Worm (Caenorhabditis elegans) whole organism, L1 larva: ENCODE measurements around the gene nhr-281.
A peak's percentile ranks its signal among the peaks of the same experiment; 100 is the strongest.
"Not testable (repeated sequence)": the region's sequence is repeated elsewhere in the genome, so short reads cannot be mapped to it uniquely, and the experiment has no call there.

Experiments
- C16A3.4 ChIP-seq: fragments of 150-350 bp; optimal IDR thresholded peaks from 2 replicates; lab custom pipeline; 2014; ENCODE audit warnings: missing biosample characterization, missing genetic modification characterization
- C34B4.2 ChIP-seq: sonication (generic microtip); optimal IDR thresholded peaks from 2 replicates; lab custom pipeline; 2017; ENCODE audit warnings: mild to moderate bottlenecking, missing genetic modification characterization, missing compliant biosample characterization
- F16B12.6 ChIP-seq: fragments of 150-350 bp; optimal IDR thresholded peaks from 2 replicates; lab custom pipeline; 2014; ENCODE audit warnings: missing biosample characterization, missing genetic modification characterization
- ceh-8 ChIP-seq: fragments of 200-800 bp; sonication (Bioruptor generic); optimal IDR thresholded peaks from 2 replicates; lab custom pipeline; 2018; ENCODE audit warnings: mild to moderate bottlenecking, missing genetic modification characterization, moderate library complexity, missing compliant biosample characterization
- ceh-82 ChIP-seq, 3 experiments: fragments of 150-350 bp in 1 of 3; sonication (generic microtip) in 2 of 3; optimal IDR thresholded peaks; 2 replicates each; lab custom pipeline; 2014 to 2017; ENCODE audit warnings: missing biosample characterization in 3 of 3, missing genetic modification characterization in 3 of 3
- dpl-1 ChIP-seq, 3 experiments: fragments of 150-350 bp in 2 of 3; sonication (generic microtip) in 1 of 3; optimal IDR thresholded peaks; 2 replicates each; lab custom pipeline; 2014 to 2017; ENCODE audit warnings: missing biosample characterization in 3 of 3, missing genetic modification characterization in 3 of 3, missing genetic modification reagents in 3 of 3
- efl-1 ChIP-seq, 4 experiments: fragments of 150-350 bp; optimal IDR thresholded peaks in 3 of 4; peaks in 1 of 4; 1 replicate in 1 of 4; 2 replicates in 3 of 4; lab custom pipeline; 2014; ENCODE audit warnings: missing biosample characterization in 2 of 4, missing genetic modification characterization in 2 of 4, missing genetic modification reagents in 2 of 4
- elt-2 ChIP-seq: sonication (generic microtip); optimal IDR thresholded peaks from 2 replicates; lab custom pipeline; 2016; ENCODE audit warnings: missing genetic modification characterization, mild to moderate bottlenecking, inconsistent platforms, missing compliant biosample characterization, missing genetic modification reagents
- elt-3 ChIP-seq, 6 experiments: fragments of 150-350 bp in 1 of 6; sonication (generic microtip); optimal IDR thresholded peaks; 2 replicates each; lab custom pipeline; 2017 to 2018; ENCODE audit warnings: missing biosample characterization in 6 of 6, missing genetic modification characterization in 6 of 6, inconsistent platforms in 1 of 6
- fkh-4 ChIP-seq: sonication (generic microtip); optimal IDR thresholded peaks from 2 replicates; lab custom pipeline; 2016; ENCODE audit warnings: missing compliant biosample characterization, missing genetic modification characterization, borderline replicate concordance
- grh-1 ChIP-seq: fragments of 200-800 bp; sonication (Bioruptor generic); IDR thresholded peaks from 2 replicates; pipeline ENCODE4 v1.3.6; 2022; ENCODE audit warnings: missing genetic modification reagents, missing genetic modification characterization, missing compliant biosample characterization
- isw-1 ChIP-seq: fragments of 200-800 bp; sonication (Bioruptor generic); IDR thresholded peaks from 2 replicates; pipeline ENCODE4 v1.3.6; 2022; ENCODE audit warnings: missing genetic modification characterization, missing compliant biosample characterization
- lin-35 ChIP-seq, 2 experiments: fragments of 150-350 bp; optimal IDR thresholded peaks; 2 replicates each; lab custom pipeline; 2014; ENCODE audit warnings: missing biosample characterization in 2 of 2, missing genetic modification characterization in 2 of 2, missing genetic modification reagents in 2 of 2
- lin-39 ChIP-seq: fragments of 150-350 bp; optimal IDR thresholded peaks from 2 replicates; lab custom pipeline; 2014; ENCODE audit warnings: missing biosample characterization, missing genetic modification reagents, missing genetic modification characterization
- mdl-1 ChIP-seq, 2 experiments: fragments of 150-350 bp; optimal IDR thresholded peaks; 2 replicates each; lab custom pipeline; 2014 to 2017; ENCODE audit warnings: missing biosample characterization in 2 of 2, missing genetic modification characterization in 2 of 2, inconsistent platforms in 1 of 2
- mef-2 ChIP-seq: fragments of 150-350 bp; optimal IDR thresholded peaks from 2 replicates; lab custom pipeline; 2014; ENCODE audit warnings: missing biosample characterization, missing genetic modification characterization
- mep-1 ChIP-seq: fragments of 150-350 bp; optimal IDR thresholded peaks from 2 replicates; lab custom pipeline; 2014; ENCODE audit warnings: missing biosample characterization, missing genetic modification characterization
- nhr-19 ChIP-seq: fragments of 200-800 bp; sonication (Bioruptor generic); conservative IDR thresholded peaks from 2 replicates; pipeline ENCODE4 v1.3.6; 2022; ENCODE audit warnings: missing genetic modification characterization, missing compliant biosample characterization
- nhr-20 ChIP-seq: sonication (generic microtip); optimal IDR thresholded peaks from 2 replicates; lab custom pipeline; 2016; ENCODE audit warnings: mild to moderate bottlenecking, missing genetic modification characterization, missing compliant biosample characterization
- nhr-47 ChIP-seq: sonication (generic microtip); optimal IDR thresholded peaks from 2 replicates; lab custom pipeline; 2016; ENCODE audit warnings: mild to moderate bottlenecking, missing genetic modification characterization, moderate library complexity, missing compliant biosample characterization
- nhr-71 ChIP-seq: sonication (generic microtip); optimal IDR thresholded peaks from 2 replicates; lab custom pipeline; 2016; ENCODE audit warnings: mild to moderate bottlenecking, missing genetic modification characterization, moderate library complexity, missing compliant biosample characterization
- nhr-76 ChIP-seq: sonication (generic microtip); optimal IDR thresholded peaks from 2 replicates; lab custom pipeline; 2017; ENCODE audit warnings: missing biosample characterization, missing genetic modification characterization
- nhr-90 ChIP-seq: sonication (generic microtip); optimal IDR thresholded peaks from 2 replicates; lab custom pipeline; 2016; ENCODE audit warnings: mild to moderate bottlenecking, missing genetic modification characterization, missing compliant biosample characterization; ENCODE audit not compliant: poor library complexity
- pqm-1 ChIP-seq: sonication (generic microtip); optimal IDR thresholded peaks from 3 replicates; lab custom pipeline; 2017; ENCODE audit warnings: missing biosample characterization, missing genetic modification characterization
- rnt-1 ChIP-seq: sonication (generic microtip); optimal IDR thresholded peaks from 2 replicates; lab custom pipeline; 2016; ENCODE audit warnings: mild to moderate bottlenecking, missing genetic modification characterization, moderate library complexity, missing compliant biosample characterization
- snpc-4 ChIP-seq: fragments of 150-350 bp; optimal IDR thresholded peaks from 2 replicates; lab custom pipeline; 2014; ENCODE audit warnings: missing biosample characterization, missing genetic modification characterization
- snu-23 ChIP-seq: sonication (generic microtip); optimal IDR thresholded peaks from 2 replicates; lab custom pipeline; 2016; ENCODE audit warnings: missing genetic modification characterization, missing compliant biosample characterization
- sox-4 ChIP-seq: sonication (generic microtip); optimal IDR thresholded peaks from 2 replicates; lab custom pipeline; 2016; ENCODE audit warnings: missing genetic modification characterization, missing compliant biosample characterization
- sptf-1 ChIP-seq: fragments of 150-350 bp; optimal IDR thresholded peaks from 2 replicates; lab custom pipeline; 2014; ENCODE audit warnings: missing biosample characterization, missing genetic modification characterization
- swsn-7 ChIP-seq: sonication (generic microtip); optimal IDR thresholded peaks from 2 replicates; lab custom pipeline; 2016; ENCODE audit warnings: missing genetic modification characterization, missing compliant biosample characterization
- vab-15 ChIP-seq: sonication (generic microtip); optimal IDR thresholded peaks from 2 replicates; lab custom pipeline; 2017; ENCODE audit warnings: missing genotype, mild to moderate bottlenecking, missing genetic modification characterization, missing compliant biosample characterization
- ztf-11 ChIP-seq, 2 experiments: sonication (generic microtip); optimal IDR thresholded peaks; 2 replicates each; lab custom pipeline; 2016 to 2017; ENCODE audit warnings: missing genetic modification characterization in 2 of 2, missing biosample characterization in 1 of 2, missing compliant biosample characterization in 1 of 2

Gene nhr-281

DNA sequence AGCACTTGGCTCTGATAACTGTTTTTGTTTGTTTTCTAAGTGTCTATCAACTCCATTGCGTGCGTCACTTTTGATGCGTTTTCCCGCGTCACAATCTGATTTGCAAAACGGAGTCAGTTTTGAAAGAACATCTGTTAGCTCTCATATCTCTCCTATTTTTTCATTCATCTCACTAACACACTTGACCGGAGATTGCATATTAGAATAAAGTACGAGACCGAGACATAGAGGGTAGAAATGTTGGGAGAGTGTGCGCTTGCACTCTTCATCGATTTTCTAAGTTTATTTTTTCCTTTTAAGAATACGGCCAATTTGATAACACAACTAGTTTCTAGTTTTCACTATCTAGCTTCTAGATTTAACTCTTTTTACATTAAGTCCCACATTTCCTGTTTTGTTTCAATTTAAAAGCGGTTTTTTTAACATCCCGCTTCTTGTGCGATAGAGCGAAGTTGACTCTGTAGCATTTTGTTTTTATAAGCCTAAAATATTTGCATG, 28.1 kb upstream of the nhr-281 start:
- TF ChIP-seq efl-1 (optimal IDR thresholded peaks at IDR 0.05; lab: Kevin White, UChicago) (no peak), efl-1 (GFP tag; optimal IDR thresholded peaks at IDR 0.05 in 1 of 2; lab: Kevin White, UChicago) (peak; percentile 13 to 92), lin-35 (GFP tag; optimal IDR thresholded peaks at IDR 0.05; lab: Kevin White, UChicago) (peak in 1 of 2 experiments; percentile 16), mdl-1 (tag; optimal IDR thresholded peaks at IDR 0.05; lab: Kevin White, UChicago) (no peak), dpl-1 (GFP tag; optimal IDR thresholded peaks at IDR 0.05; lab: Kevin White, UChicago) (peak in 1 of 3 experiments; percentile 41), ceh-82 (tag; optimal IDR thresholded peaks at IDR 0.05; lab: Kevin White, UChicago) (no peak)

DNA sequence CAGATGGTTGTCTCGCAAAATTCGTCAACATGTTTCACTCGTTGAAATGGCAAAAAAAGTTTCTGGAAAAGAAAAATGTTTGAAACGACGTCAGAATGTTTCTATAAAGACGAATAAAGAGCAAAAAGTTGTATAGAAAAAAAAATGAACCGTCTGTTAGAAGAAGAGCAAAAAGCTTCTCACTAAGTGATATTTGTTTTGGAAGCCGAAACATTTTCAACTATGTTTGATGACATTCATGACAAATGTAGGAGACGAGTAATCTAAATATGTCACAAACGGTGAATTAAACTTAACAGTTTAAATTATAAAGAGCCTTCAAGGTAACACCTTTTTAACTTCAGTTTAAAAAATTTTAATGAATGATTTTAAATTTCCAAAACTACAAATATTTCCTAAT, 26.8 kb upstream of the nhr-281 start, which contains the start of gene nkat-1:
Gene nkat-1 (minus strand): TSS at position 101 of the 400 bp plus-strand sequence.
- TF ChIP-seq ztf-11 (tag; optimal IDR thresholded peaks at IDR 0.05; lab: Kevin White, UChicago) (no peak), nhr-76 (tag; lab: Kevin White, UChicago) (no peak), F16B12.6 (tag; lab: Kevin White, UChicago) (no peak), pqm-1 (tag; lab: Kevin White, UChicago) (no peak), swsn-7 (tag; lab: Kevin White, UChicago) (no peak)

DNA sequence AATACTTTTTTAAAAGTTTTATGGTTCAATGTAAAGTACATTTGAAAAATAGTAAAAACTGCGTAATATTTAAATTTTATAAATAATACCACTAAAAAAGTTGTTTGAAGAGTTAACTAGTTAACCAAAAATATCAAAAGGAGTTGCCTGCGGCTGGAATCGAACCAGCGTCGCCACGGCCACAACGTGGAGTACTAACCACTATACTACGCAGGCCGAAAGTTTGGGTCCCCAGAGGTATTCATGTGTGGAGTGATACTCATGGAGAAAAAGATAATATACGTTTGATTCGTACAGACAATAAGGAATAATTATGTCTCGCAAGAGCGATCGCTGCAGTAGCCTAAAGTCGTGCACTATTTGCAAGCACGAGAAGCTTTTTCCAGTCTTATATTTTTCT, 23.5 kb upstream of the nhr-281 start:
- TF ChIP-seq snu-23 (peak; percentile 45), nhr-20 (tag; lab: Kevin White, UChicago) (peak; percentile 15), rnt-1 (tag; lab: Kevin White, UChicago) (peak; percentile 16), nhr-90 (tag; lab: Kevin White, UChicago) (peak; percentile 49), nhr-71 (tag; lab: Kevin White, UChicago) (peak; percentile 23), nhr-19 (GFP tag; lab: Robert Waterston, UW) (0 out of 2 replicates have a peak, but pooled peaks have one; percentile 20), efl-1 (GFP tag; optimal IDR thresholded peaks at IDR 0.05 in 1 of 2; lab: Kevin White, UChicago) (peak in 1 of 2 experiments; percentile 56)
- TF ChIP-seq efl-1 (optimal IDR thresholded peaks at IDR 0.05; lab: Kevin White, UChicago): not testable (repeated sequence)

DNA sequence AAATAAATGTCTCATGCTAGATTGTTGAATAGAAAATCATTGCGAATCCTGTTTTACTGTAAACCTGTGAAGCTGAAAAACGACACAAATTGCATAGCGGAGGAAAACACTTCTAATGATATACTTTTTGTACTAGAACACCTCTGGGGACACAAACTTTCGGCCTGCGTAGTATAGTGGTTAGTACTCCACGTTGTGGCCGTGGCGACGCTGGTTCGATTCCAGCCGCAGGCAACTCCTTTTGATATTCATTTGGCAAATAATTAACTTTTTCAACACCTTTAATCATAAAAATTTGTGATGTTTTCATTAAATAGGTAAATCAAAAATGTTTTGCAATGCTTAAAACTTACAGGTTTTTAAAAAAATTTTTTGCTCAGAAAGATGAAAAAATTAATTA, 21.6 kb upstream of the nhr-281 start:
- TF ChIP-seq elt-3 (tag; optimal IDR thresholded peaks at IDR 0.05; lab: Kevin White, UChicago) (no peak), ceh-8 (GFP tag; lab: Kevin White, UChicago) (no peak), swsn-7 (tag; lab: Kevin White, UChicago) (no peak), lin-35 (GFP tag; optimal IDR thresholded peaks at IDR 0.05; lab: Kevin White, UChicago) (peak in 1 of 2 experiments; percentile 14), lin-39 (no peak), nhr-47 (tag; lab: Kevin White, UChicago) (no peak), C34B4.2 (tag; lab: Kevin White, UChicago) (no peak), fkh-4 (tag; lab: Kevin White, UChicago) (no peak), snu-23 (peak; percentile 17), C16A3.4 (tag; lab: Kevin White, UChicago) (no peak), nhr-76 (tag; lab: Kevin White, UChicago) (no peak), mef-2 (no peak), grh-1 (GFP tag; lab: Robert Waterston, UW) (no peak), elt-2 (peak; percentile 3), isw-1 (GFP tag; lab: Robert Waterston, UW) (no peak), snpc-4 (tag; lab: Kevin White, UChicago) (no peak), mep-1 (tag; lab: Kevin White, UChicago) (no peak), sox-4 (tag; lab: Kevin White, UChicago) (no peak), sptf-1 (tag; lab: Kevin White, UChicago) (no peak), nhr-90 (tag; lab: Kevin White, UChicago) (no peak), ceh-82 (tag; optimal IDR thresholded peaks at IDR 0.05; lab: Kevin White, UChicago) (no peak), vab-15 (no peak)
